Worm (Caenorhabditis elegans) whole organism, L1 larva: ENCODE results near the gene T16G12.4.

Source experiments
- C04F5.9 ChIP-seq: sonication (generic microtip); optimal IDR thresholded peaks from 2 replicates; lab custom pipeline; 2016; ENCODE audit warnings: missing genetic modification characterization, missing compliant biosample characterization
- C16A3.4 ChIP-seq: fragments of 150-350 bp; optimal IDR thresholded peaks from 2 replicates; lab custom pipeline; 2014; ENCODE audit warnings: missing biosample characterization, missing genetic modification characterization
- F16B12.6 ChIP-seq: fragments of 150-350 bp; optimal IDR thresholded peaks from 2 replicates; lab custom pipeline; 2014; ENCODE audit warnings: missing biosample characterization, missing genetic modification characterization
- Y116A8C.19 ChIP-seq: sonication (generic microtip); optimal IDR thresholded peaks from 2 replicates; lab custom pipeline; 2016; ENCODE audit warnings: missing compliant biosample characterization, missing genetic modification characterization, borderline replicate concordance
- aha-1 ChIP-seq: fragments of 150-350 bp; optimal IDR thresholded peaks from 2 replicates; lab custom pipeline; 2014; ENCODE audit warnings: missing biosample characterization, missing genetic modification characterization
- alr-1 ChIP-seq: fragments of 200-800 bp; sonication (Bioruptor generic); optimal IDR thresholded peaks from 2 replicates; lab custom pipeline; 2018; ENCODE audit warnings: borderline replicate concordance, mild to moderate bottlenecking, missing genetic modification characterization, missing compliant biosample characterization
- ama-1 ChIP-seq: fragments of 150-350 bp; optimal IDR thresholded peaks from 2 replicates; lab custom pipeline; 2014
- blmp-1 ChIP-seq: fragments of 150-350 bp; optimal IDR thresholded peaks from 2 replicates; lab custom pipeline; 2014; ENCODE audit warnings: missing biosample characterization, missing genetic modification characterization
- ceh-63 ChIP-seq: fragments of 200-800 bp; sonication (Bioruptor generic); optimal IDR thresholded peaks from 2 replicates; lab custom pipeline; 2018; ENCODE audit warnings: mild to moderate bottlenecking, missing genetic modification characterization, missing compliant biosample characterization
- ceh-82 ChIP-seq, 3 experiments: fragments of 150-350 bp in 1 of 3; sonication (generic microtip) in 2 of 3; optimal IDR thresholded peaks; 2 replicates each; lab custom pipeline; 2014 to 2017; ENCODE audit warnings: missing biosample characterization in 3 of 3, missing genetic modification characterization in 3 of 3
- ceh-88 ChIP-seq: fragments of 200-800 bp; sonication (Bioruptor generic); IDR thresholded peaks from 2 replicates; pipeline ENCODE4 v1.3.6; 2022; ENCODE audit warnings: missing genetic modification characterization, missing compliant biosample characterization
- ces-1 ChIP-seq: fragments of 150-350 bp; optimal IDR thresholded peaks from 2 replicates; lab custom pipeline; 2014; ENCODE audit warnings: missing biosample characterization, missing genetic modification reagents, missing genetic modification characterization
- efl-1 ChIP-seq, 4 experiments: fragments of 150-350 bp; optimal IDR thresholded peaks in 3 of 4; peaks in 1 of 4; 1 replicate in 1 of 4; 2 replicates in 3 of 4; lab custom pipeline; 2014; ENCODE audit warnings: missing biosample characterization in 2 of 4, missing genetic modification characterization in 2 of 4, missing genetic modification reagents in 2 of 4
- efl-3 ChIP-seq: fragments of 200-800 bp; sonication (Bioruptor generic); optimal IDR thresholded peaks from 2 replicates; lab custom pipeline; 2018; ENCODE audit warnings: mild to moderate bottlenecking, missing genetic modification characterization, missing compliant biosample characterization
- egl-27 ChIP-seq, 2 experiments: fragments of 150-350 bp in 1 of 2; sonication (generic microtip); optimal IDR thresholded peaks; 3 replicates each; lab custom pipeline; 2017 to 2018; ENCODE audit warnings: missing biosample characterization in 2 of 2, missing genetic modification characterization in 2 of 2, missing genetic modification reagents in 2 of 2
- elt-3 ChIP-seq, 6 experiments: fragments of 150-350 bp in 1 of 6; sonication (generic microtip); optimal IDR thresholded peaks; 2 replicates each; lab custom pipeline; 2017 to 2018; ENCODE audit warnings: missing biosample characterization in 6 of 6, missing genetic modification characterization in 6 of 6, inconsistent platforms in 1 of 6
- fkh-10 ChIP-seq: sonication (generic microtip); optimal IDR thresholded peaks from 2 replicates; lab custom pipeline; 2017; ENCODE audit warnings: missing biosample characterization, missing genetic modification reagents, missing genetic modification characterization
- fkh-4 ChIP-seq: sonication (generic microtip); optimal IDR thresholded peaks from 2 replicates; lab custom pipeline; 2016; ENCODE audit warnings: missing compliant biosample characterization, missing genetic modification characterization, borderline replicate concordance
- fos-1 ChIP-seq: fragments of 150-350 bp; optimal IDR thresholded peaks from 2 replicates; lab custom pipeline; 2014; ENCODE audit warnings: missing biosample characterization, missing genetic modification characterization
- hlh-4 ChIP-seq: sonication (generic microtip); optimal IDR thresholded peaks from 2 replicates; lab custom pipeline; 2016; ENCODE audit warnings: mild to moderate bottlenecking, missing genetic modification characterization, missing compliant biosample characterization
- hpl-2 ChIP-seq: fragments of 150-350 bp; optimal IDR thresholded peaks from 2 replicates; lab custom pipeline; 2014; ENCODE audit warnings: missing biosample characterization, missing genetic modification reagents, missing genetic modification characterization
- irx-1 ChIP-seq: sonication (generic microtip); optimal IDR thresholded peaks from 2 replicates; lab custom pipeline; 2016; ENCODE audit warnings: missing genetic modification characterization, missing compliant biosample characterization
- isw-1 ChIP-seq: fragments of 200-800 bp; sonication (Bioruptor generic); IDR thresholded peaks from 2 replicates; pipeline ENCODE4 v1.3.6; 2022; ENCODE audit warnings: missing genetic modification characterization, missing compliant biosample characterization
- jun-1 ChIP-seq: fragments of 150-350 bp; optimal IDR thresholded peaks from 2 replicates; lab custom pipeline; 2014; ENCODE audit warnings: missing biosample characterization, missing genetic modification reagents, missing genetic modification characterization
- lin-13 ChIP-seq: fragments of 150-350 bp; optimal IDR thresholded peaks from 2 replicates; lab custom pipeline; 2014; ENCODE audit warnings: missing biosample characterization, missing genetic modification reagents, missing genetic modification characterization
- lin-15B ChIP-seq: fragments of 150-350 bp; sonication (generic microtip); optimal IDR thresholded peaks from 3 replicates; lab custom pipeline; 2014; ENCODE audit warnings: missing biosample characterization, missing genetic modification characterization
- lin-35 ChIP-seq, 2 experiments: fragments of 150-350 bp; optimal IDR thresholded peaks; 2 replicates each; lab custom pipeline; 2014; ENCODE audit warnings: missing biosample characterization in 2 of 2, missing genetic modification characterization in 2 of 2, missing genetic modification reagents in 2 of 2
- lin-39 ChIP-seq: fragments of 150-350 bp; optimal IDR thresholded peaks from 2 replicates; lab custom pipeline; 2014; ENCODE audit warnings: missing biosample characterization, missing genetic modification reagents, missing genetic modification characterization
- lir-3 ChIP-seq: sonication (generic microtip); optimal IDR thresholded peaks from 2 replicates; lab custom pipeline; 2016; ENCODE audit warnings: mild to moderate bottlenecking, missing genetic modification characterization, moderate library complexity, missing compliant biosample characterization; ENCODE audit not compliant: poor library complexity
- lsy-2 ChIP-seq, 2 experiments: fragments of 150-350 bp; optimal IDR thresholded peaks; 2 replicates each; lab custom pipeline; 2014; ENCODE audit warnings: missing biosample characterization in 2 of 2, missing genetic modification characterization in 2 of 2
- mab-9 ChIP-seq: fragments of 200-800 bp; sonication (Bioruptor generic); IDR thresholded peaks from 2 replicates; pipeline ENCODE4 v1.3.6; 2022; ENCODE audit warnings: missing genetic modification reagents, missing genetic modification characterization, missing compliant biosample characterization
- mdl-1 ChIP-seq, 2 experiments: fragments of 150-350 bp; optimal IDR thresholded peaks; 2 replicates each; lab custom pipeline; 2014 to 2017; ENCODE audit warnings: missing biosample characterization in 2 of 2, missing genetic modification characterization in 2 of 2, inconsistent platforms in 1 of 2
- mef-2 ChIP-seq: fragments of 150-350 bp; optimal IDR thresholded peaks from 2 replicates; lab custom pipeline; 2014; ENCODE audit warnings: missing biosample characterization, missing genetic modification characterization
- nhr-12 ChIP-seq: sonication (generic microtip); optimal IDR thresholded peaks from 2 replicates; lab custom pipeline; 2017; ENCODE audit warnings: missing biosample characterization, missing genetic modification characterization
- nhr-20 ChIP-seq: sonication (generic microtip); optimal IDR thresholded peaks from 2 replicates; lab custom pipeline; 2016; ENCODE audit warnings: mild to moderate bottlenecking, missing genetic modification characterization, missing compliant biosample characterization
- nhr-47 ChIP-seq: sonication (generic microtip); optimal IDR thresholded peaks from 2 replicates; lab custom pipeline; 2016; ENCODE audit warnings: mild to moderate bottlenecking, missing genetic modification characterization, moderate library complexity, missing compliant biosample characterization
- nhr-76 ChIP-seq: sonication (generic microtip); optimal IDR thresholded peaks from 2 replicates; lab custom pipeline; 2017; ENCODE audit warnings: missing biosample characterization, missing genetic modification characterization
- pqm-1 ChIP-seq: sonication (generic microtip); optimal IDR thresholded peaks from 3 replicates; lab custom pipeline; 2017; ENCODE audit warnings: missing biosample characterization, missing genetic modification characterization
- rnt-1 ChIP-seq: sonication (generic microtip); optimal IDR thresholded peaks from 2 replicates; lab custom pipeline; 2016; ENCODE audit warnings: mild to moderate bottlenecking, missing genetic modification characterization, moderate library complexity, missing compliant biosample characterization
- skn-1 ChIP-seq: fragments of 150-350 bp; optimal IDR thresholded peaks from 2 replicates; lab custom pipeline; 2014; ENCODE audit warnings: missing biosample characterization, missing genetic modification characterization
- snpc-4 ChIP-seq: fragments of 150-350 bp; optimal IDR thresholded peaks from 2 replicates; lab custom pipeline; 2014; ENCODE audit warnings: missing biosample characterization, missing genetic modification characterization
- snu-23 ChIP-seq: sonication (generic microtip); optimal IDR thresholded peaks from 2 replicates; lab custom pipeline; 2016; ENCODE audit warnings: missing genetic modification characterization, missing compliant biosample characterization
- sup-37 ChIP-seq: fragments of 200-800 bp; sonication (Bioruptor generic); optimal IDR thresholded peaks from 2 replicates; lab custom pipeline; 2018; ENCODE audit warnings: mild to moderate bottlenecking, missing genetic modification characterization, missing compliant biosample characterization
- swsn-7 ChIP-seq: sonication (generic microtip); optimal IDR thresholded peaks from 2 replicates; lab custom pipeline; 2016; ENCODE audit warnings: missing genetic modification characterization, missing compliant biosample characterization
- tbx-2 ChIP-seq: sonication (generic microtip); optimal IDR thresholded peaks from 2 replicates; lab custom pipeline; 2016; ENCODE audit warnings: missing genetic modification characterization, missing compliant biosample characterization
- unc-130 ChIP-seq: fragments of 150-350 bp; optimal IDR thresholded peaks from 2 replicates; lab custom pipeline; 2017; ENCODE audit warnings: missing biosample characterization, missing genetic modification characterization, inconsistent platforms
- unc-62 ChIP-seq: fragments of 150-350 bp; optimal IDR thresholded peaks from 2 replicates; lab custom pipeline; 2014; ENCODE audit warnings: missing biosample characterization, missing genetic modification reagents, missing genetic modification characterization
- unc-86 ChIP-seq: sonication (generic microtip); optimal IDR thresholded peaks from 2 replicates; lab custom pipeline; 2016; ENCODE audit warnings: missing genetic modification characterization, missing compliant biosample characterization
- unc-98 ChIP-seq: fragments of 200-800 bp; sonication (Bioruptor generic); IDR thresholded peaks from 2 replicates; pipeline ENCODE4 v1.3.6; 2022; ENCODE audit warnings: missing genetic modification characterization, missing compliant biosample characterization
- xbp-1 ChIP-seq: sonication (generic microtip); optimal IDR thresholded peaks from 2 replicates; lab custom pipeline; 2016; ENCODE audit warnings: missing genetic modification characterization, missing compliant biosample characterization
- zag-1 ChIP-seq: fragments of 150-350 bp; optimal IDR thresholded peaks from 2 replicates; lab custom pipeline; 2014; ENCODE audit warnings: missing biosample characterization, missing genetic modification characterization
- ztf-11 ChIP-seq, 2 experiments: sonication (generic microtip); optimal IDR thresholded peaks; 2 replicates each; lab custom pipeline; 2016 to 2017; ENCODE audit warnings: missing genetic modification characterization in 2 of 2, missing biosample characterization in 1 of 2, missing compliant biosample characterization in 1 of 2
- ztf-4 ChIP-seq: fragments of 150-350 bp; optimal IDR thresholded peaks from 2 replicates; lab custom pipeline; 2014; ENCODE audit warnings: missing biosample characterization, missing genetic modification characterization

Gene T16G12.4

DNA sequence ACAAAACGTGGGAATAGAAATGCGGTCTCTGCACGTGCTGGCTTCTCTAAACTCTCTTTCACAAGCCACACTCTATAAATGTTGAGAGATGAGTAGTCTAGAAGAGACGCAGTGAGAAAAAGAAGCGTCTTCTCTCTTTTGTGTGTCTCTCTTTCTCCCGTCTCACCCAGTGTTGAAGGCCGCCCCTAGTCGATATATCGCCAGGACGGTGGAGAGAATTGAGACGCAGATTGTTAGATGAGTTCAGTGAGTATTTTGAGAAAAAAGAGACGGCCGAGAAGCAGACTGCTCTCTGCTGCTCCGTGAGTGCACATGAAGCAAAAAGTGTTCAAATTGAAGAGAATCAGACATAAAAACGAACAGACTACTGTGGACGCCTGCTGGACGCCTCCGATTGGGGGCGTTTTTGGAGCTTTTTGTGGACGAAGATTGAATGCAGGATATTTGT, 38.9 kb downstream of the T16G12.4 start (continued):
- TF ChIP-seq unc-98 (GFP tag; lab: Robert Waterston, UW) (no peak; the same call in 1 of the 2 replicates), fkh-4 (tag; lab: Kevin White, UChicago) (peak; percentile 52), ama-1 (peak; percentile 53), mab-9 (GFP tag; lab: Robert Waterston, UW) (peak; percentile 50; the same call in 1 of the 2 replicates), irx-1 (peak; percentile 79), hpl-2 (GFP tag; lab: Kevin White, UChicago) (no peak), efl-3 (GFP tag; lab: Kevin White, UChicago) (no peak), lin-39 (tag; lab: Kevin White, UChicago) (peak; percentile 71), lsy-2 (tag; optimal IDR thresholded peaks at IDR 0.05; lab: Kevin White, UChicago) (peak; percentile 90 to 94), tbx-2 (peak; percentile 94), ces-1 (GFP tag; lab: Kevin White, UChicago) (no peak), isw-1 (GFP tag; lab: Robert Waterston, UW) (peak; percentile 75), unc-86 (tag; lab: Kevin White, UChicago) (peak; percentile 94), skn-1 (tag; lab: Kevin White, UChicago) (peak; percentile 57), blmp-1 (tag; lab: Kevin White, UChicago) (peak; percentile 66), sup-37 (GFP tag; lab: Kevin White, UChicago) (no peak), ceh-63 (GFP tag; lab: Kevin White, UChicago) (no peak), mef-2 (tag; lab: Kevin White, UChicago) (peak; percentile 79), fkh-10 (GFP tag; lab: Kevin White, UChicago) (peak; percentile 64), efl-1 (optimal IDR thresholded peaks at IDR 0.05; lab: Kevin White, UChicago) (peak; percentile 87 to 89), efl-1 (GFP tag; optimal IDR thresholded peaks at IDR 0.05 in 1 of 2; lab: Kevin White, UChicago) (peak; percentile 64 to 98), mdl-1 (tag; optimal IDR thresholded peaks at IDR 0.05; lab: Kevin White, UChicago) (peak; percentile 88 to 97), nhr-20 (tag; lab: Kevin White, UChicago) (peak; percentile 92), snpc-4 (tag; lab: Kevin White, UChicago) (peak; percentile 77), Y116A8C.19 (tag; lab: Kevin White, UChicago) (no peak), snu-23 (peak; percentile 95), xbp-1 (tag; lab: Kevin White, UChicago) (peak; percentile 80), aha-1 (no peak), ztf-11 (tag; optimal IDR thresholded peaks at IDR 0.05; lab: Kevin White, UChicago) (peak in 1 of 2 experiments; percentile 54), zag-1 (tag; lab: Kevin White, UChicago) (peak; percentile 28), fos-1 (tag; lab: Kevin White, UChicago) (peak; percentile 85), egl-27 (tag; optimal IDR thresholded peaks at IDR 0.05; lab: Kevin White, UChicago) (peak; percentile 65 to 85), C16A3.4 (no peak), elt-3 (tag; optimal IDR thresholded peaks at IDR 0.05; lab: Kevin White, UChicago) (peak in 1 of 6 experiments; percentile 30), nhr-76 (tag; lab: Kevin White, UChicago) (no peak), nhr-47 (tag; lab: Kevin White, UChicago) (peak; percentile 94), ceh-82 (tag; optimal IDR thresholded peaks at IDR 0.05; lab: Kevin White, UChicago) (peak; percentile 80 to 88 (median 82)), unc-130 (tag; lab: Kevin White, UChicago) (peak; percentile 25), F16B12.6 (tag; lab: Kevin White, UChicago) (peak; percentile 65), ztf-4 (tag; lab: Kevin White, UChicago) (peak; percentile 54), jun-1 (peak; percentile 90), C04F5.9 (tag; lab: Kevin White, UChicago) (no peak), alr-1 (tag; lab: Kevin White, UChicago) (no peak), ceh-88 (GFP tag; lab: Robert Waterston, UW) (no peak; the same call in 1 of the 2 replicates), hlh-4 (tag; lab: Kevin White, UChicago) (no peak), rnt-1 (tag; lab: Kevin White, UChicago) (peak; percentile 91), lir-3 (tag; lab: Kevin White, UChicago) (peak; percentile 80), lin-13 (GFP tag; lab: Kevin White, UChicago) (peak; percentile 85), pqm-1 (tag; lab: Kevin White, UChicago) (no peak), nhr-12 (no peak), swsn-7 (tag; lab: Kevin White, UChicago) (peak; percentile 93), lin-35 (GFP tag; optimal IDR thresholded peaks at IDR 0.05; lab: Kevin White, UChicago) (peak; percentile 80), unc-62 (no peak), lin-15B (tag; lab: Kevin White, UChicago) (peak; percentile 35)
